Fruit fly (Drosophila melanogaster) whole organism, embryonic: Measurements from ENCODE around the gene Rrp46.
A peak's percentile ranks its signal among the peaks of the same experiment; 100 is the strongest.

ENCODE experiments used
- Aef1 ChIP-seq: fragments of 200-800 bp; sonication (Bioruptor generic); IDR thresholded peaks from 3 replicates; pipeline ENCODE4 v1.3.6; 2022; ENCODE audit warnings: missing biosample characterization, missing genetic modification characterization
- CG10321 ChIP-seq: fragments of 200-800 bp; sonication (Bioruptor generic); IDR thresholded peaks from 2 replicates; pipeline ENCODE4 v1.3.6; 2022; ENCODE audit warnings: missing biosample characterization, missing genetic modification characterization
- CG10543 ChIP-seq: fragments of 200-800 bp; sonication (Bioruptor generic); optimal IDR thresholded peaks from 3 replicates; lab custom pipeline; 2017; ENCODE audit warnings: missing biosample characterization, mild to moderate bottlenecking, missing genetic modification characterization, moderate library complexity
- CG10654 ChIP-seq: fragments of 200-800 bp; sonication (Bioruptor generic); optimal IDR thresholded peaks from 2 replicates; lab custom pipeline; 2016; ENCODE audit warnings: missing biosample characterization, missing genetic modification characterization
- CG11093 ChIP-seq: fragments of 200-800 bp; sonication (Bioruptor generic); IDR thresholded peaks from 3 replicates; pipeline ENCODE4 v1.3.6; 2022; ENCODE audit warnings: missing biosample characterization, missing genetic modification characterization
- CG13424 ChIP-seq: fragments of 200-800 bp; sonication (Bioruptor generic); optimal IDR thresholded peaks from 2 replicates; lab custom pipeline; 2019; ENCODE audit warnings: missing biosample characterization, mild to moderate bottlenecking, missing genetic modification characterization, moderate library complexity
- CG1602 ChIP-seq: fragments of 200-800 bp; sonication (Bioruptor generic); optimal IDR thresholded peaks from 3 replicates; lab custom pipeline; 2016; ENCODE audit warnings: missing biosample characterization, missing genetic modification characterization
- CG17568 ChIP-seq: fragments of 200-800 bp; sonication (Bioruptor generic); optimal IDR thresholded peaks from 2 replicates; lab custom pipeline; 2018; ENCODE audit warnings: missing biosample characterization, mild to moderate bottlenecking, missing genetic modification characterization, moderate library complexity
- CG18476 ChIP-seq: fragments of 200-800 bp; sonication (Bioruptor generic); optimal IDR thresholded peaks from 2 replicates; lab custom pipeline; 2016; ENCODE audit warnings: missing biosample characterization, mild to moderate bottlenecking, missing genetic modification characterization
- CG2129 ChIP-seq: fragments of 200-800 bp; sonication (Bioruptor generic); IDR thresholded peaks from 2 replicates; pipeline ENCODE4 v1.3.6; 2022; ENCODE audit warnings: missing biosample characterization, missing genetic modification characterization; ENCODE audit not compliant: partially characterized antibody
- CG30403 ChIP-seq: fragments of 200-800 bp; sonication (Bioruptor generic); optimal IDR thresholded peaks from 3 replicates; lab custom pipeline; 2016; ENCODE audit warnings: missing biosample characterization, missing genetic modification characterization
- CG3281 ChIP-seq: fragments of 200-800 bp; sonication (Bioruptor generic); optimal IDR thresholded peaks from 3 replicates; lab custom pipeline; 2017; ENCODE audit warnings: missing biosample characterization, mild to moderate bottlenecking, missing genetic modification characterization
- CG4360 ChIP-seq: fragments of 200-800 bp; sonication (Bioruptor generic); IDR thresholded peaks from 2 replicates; pipeline ENCODE4 v1.3.6; 2022; ENCODE audit warnings: missing biosample characterization, missing genetic modification characterization
- CG6854 ChIP-seq: fragments of 200-800 bp; sonication (Bioruptor generic); optimal IDR thresholded peaks from 3 replicates; lab custom pipeline; 2017; ENCODE audit warnings: missing biosample characterization, mild to moderate bottlenecking, missing genetic modification characterization
- CG7839 ChIP-seq: fragments of 200-800 bp; sonication (Bioruptor generic); optimal IDR thresholded peaks from 3 replicates; lab custom pipeline; 2018; ENCODE audit warnings: missing biosample characterization, mild to moderate bottlenecking, missing genetic modification characterization, moderate library complexity
- CG8089 ChIP-seq: fragments of 200-800 bp; sonication (Bioruptor generic); optimal IDR thresholded peaks from 3 replicates; lab custom pipeline; 2016; ENCODE audit warnings: missing biosample characterization, missing genetic modification characterization
- CG8359 ChIP-seq: fragments of 200-800 bp; sonication (Bioruptor generic); optimal IDR thresholded peaks from 2 replicates; lab custom pipeline; 2017; ENCODE audit warnings: missing biosample characterization, mild to moderate bottlenecking, missing genetic modification characterization, borderline replicate concordance
- CG9215 ChIP-seq: fragments of 200-800 bp; sonication (Bioruptor generic); IDR thresholded peaks from 2 replicates; pipeline ENCODE4 v1.3.6; 2022; ENCODE audit warnings: missing biosample characterization, missing genetic modification characterization
- CG9727 ChIP-seq: fragments of 200-800 bp; sonication (Bioruptor generic); optimal IDR thresholded peaks from 3 replicates; lab custom pipeline; 2017; ENCODE audit warnings: missing biosample characterization, mild to moderate bottlenecking, missing genetic modification characterization
- CG9876 ChIP-seq: fragments of 200-800 bp; sonication (Bioruptor generic); optimal IDR thresholded peaks from 2 replicates; lab custom pipeline; 2016; ENCODE audit warnings: missing biosample characterization, missing genetic modification characterization
- Dp ChIP-seq: fragments of 200-800 bp; sonication (Bioruptor generic); optimal IDR thresholded peaks from 2 replicates; lab custom pipeline; 2018; ENCODE audit warnings: missing biosample characterization, mild to moderate bottlenecking, missing genetic modification characterization, moderate library complexity
- Fer2 ChIP-seq: fragments of 200-800 bp; sonication (Bioruptor generic); optimal IDR thresholded peaks from 2 replicates; lab custom pipeline; 2018; ENCODE audit warnings: missing biosample characterization, mild to moderate bottlenecking, missing genetic modification characterization, moderate library complexity
- HHEX ChIP-seq: fragments of 200-800 bp; sonication (Bioruptor generic); optimal IDR thresholded peaks from 3 replicates; lab custom pipeline; 2017; ENCODE audit warnings: missing biosample characterization, mild to moderate bottlenecking, missing genetic modification characterization, missing genetic modification reagents
- Hsf ChIP-seq: fragments of 200-800 bp; sonication (Bioruptor generic); optimal IDR thresholded peaks from 3 replicates; lab custom pipeline; 2016; ENCODE audit warnings: missing biosample characterization, missing genetic modification characterization
- Mes4 ChIP-seq: fragments of 200-800 bp; sonication (Bioruptor generic); optimal IDR thresholded peaks from 2 replicates; lab custom pipeline; 2016; ENCODE audit warnings: missing biosample characterization, missing genetic modification characterization
- Myb ChIP-seq: fragments of 200-800 bp; sonication (Bioruptor generic); optimal IDR thresholded peaks from 2 replicates; lab custom pipeline; 2016; ENCODE audit warnings: missing biosample characterization, missing genetic modification characterization
- NC2β ChIP-seq: fragments of 200-800 bp; sonication (Bioruptor generic); optimal IDR thresholded peaks from 2 replicates; lab custom pipeline; 2016; ENCODE audit warnings: missing biosample characterization, missing genetic modification characterization
- Ravus ChIP-seq: fragments of 200-800 bp; sonication (Bioruptor generic); IDR thresholded peaks from 2 replicates; pipeline ENCODE4 v1.3.6; 2022; ENCODE audit warnings: missing biosample characterization, missing genetic modification characterization
- Xbp1 ChIP-seq: fragments of 200-800 bp; sonication (Bioruptor generic); optimal IDR thresholded peaks from 3 replicates; lab custom pipeline; 2016; ENCODE audit warnings: missing biosample characterization, mild to moderate bottlenecking, missing genetic modification characterization
- al ChIP-seq: fragments of 200-800 bp; sonication (Bioruptor generic); IDR thresholded peaks from 2 replicates; pipeline ENCODE4 v1.3.6; 2022; ENCODE audit warnings: missing biosample characterization, missing genetic modification characterization
- az2 ChIP-seq: fragments of 200-800 bp; sonication (Bioruptor generic); optimal IDR thresholded peaks from 3 replicates; lab custom pipeline; 2016; ENCODE audit warnings: missing biosample characterization, missing genetic modification characterization
- bowl ChIP-seq: fragments of 200-800 bp; sonication (Bioruptor generic); IDR thresholded peaks from 2 replicates; pipeline ENCODE4 v1.3.6; 2022; ENCODE audit warnings: missing biosample characterization, missing genetic modification characterization
- cato ChIP-seq: fragments of 200-800 bp; sonication (Bioruptor generic); optimal IDR thresholded peaks from 2 replicates; lab custom pipeline; 2016; ENCODE audit warnings: missing biosample characterization, missing genetic modification characterization, borderline replicate concordance
- croc ChIP-seq: fragments of 200-800 bp; sonication (Bioruptor generic); conservative IDR thresholded peaks from 3 replicates; pipeline ENCODE4 v1.3.6; 2022; ENCODE audit warnings: missing biosample characterization, missing genetic modification characterization
- dmrt99B ChIP-seq: fragments of 200-800 bp; sonication (Bioruptor generic); optimal IDR thresholded peaks from 2 replicates; lab custom pipeline; 2018; ENCODE audit warnings: missing biosample characterization, mild to moderate bottlenecking, missing genetic modification characterization, moderate library complexity
- fd64A ChIP-seq: fragments of 200-800 bp; sonication (Bioruptor generic); optimal IDR thresholded peaks from 3 replicates; lab custom pipeline; 2018; ENCODE audit warnings: missing biosample characterization, mild to moderate bottlenecking, missing genetic modification characterization
- ftz-f1 ChIP-seq: fragments of 200-800 bp; sonication (Bioruptor generic); optimal IDR thresholded peaks from 2 replicates; lab custom pipeline; 2016; ENCODE audit warnings: missing biosample characterization, missing genetic modification characterization
- grau ChIP-seq: fragments of 200-800 bp; optimal IDR thresholded peaks from 3 replicates; lab custom pipeline; 2019; ENCODE audit warnings: missing biosample characterization, mild to moderate bottlenecking, missing genetic modification characterization, moderate library complexity
- gsb-n ChIP-seq: fragments of 200-800 bp; sonication (Bioruptor generic); optimal IDR thresholded peaks from 3 replicates; lab custom pipeline; 2018; ENCODE audit warnings: missing biosample characterization, mild to moderate bottlenecking, missing genetic modification characterization
- ham ChIP-seq: fragments of 200-800 bp; sonication (Bioruptor generic); IDR thresholded peaks from 2 replicates; pipeline ENCODE4 v1.3.6; 2022; ENCODE audit warnings: missing biosample characterization, missing genetic modification characterization
- ken ChIP-seq: fragments of 200-800 bp; sonication (Bioruptor generic); IDR thresholded peaks from 3 replicates; pipeline ENCODE4 v1.3.6; 2022; ENCODE audit warnings: missing biosample characterization, missing genetic modification characterization
- lmd ChIP-seq: fragments of 200-800 bp; sonication (Bioruptor generic); IDR thresholded peaks from 2 replicates; pipeline ENCODE4 v1.3.6; 2022; ENCODE audit warnings: missing biosample characterization, missing genetic modification characterization
- otp ChIP-seq: fragments of 200-800 bp; sonication (Bioruptor generic); IDR thresholded peaks from 3 replicates; pipeline ENCODE4, ENCODE4 v1.3.6; 2022; ENCODE audit warnings: missing biosample characterization, missing genetic modification characterization
- pan ChIP-seq, 4 experiments: fragments of >200 bp in 3 of 4; fragments of 200-800 bp in 1 of 4; sonication (Bioruptor generic) in 1 of 4; optimal IDR thresholded peaks in 3 of 4; IDR thresholded peaks in 1 of 4; 2 replicates each; pipeline versions ENCODE4 v1.3.6 to Lab custom; 2017 to 2022; ENCODE audit warnings: missing biosample characterization in 2 of 4, missing genetic modification characterization in 2 of 4, mixed read lengths in 1 of 4
- pb ChIP-seq: fragments of 200-800 bp; sonication (Bioruptor generic); optimal IDR thresholded peaks from 3 replicates; lab custom pipeline; 2016; ENCODE audit warnings: missing biosample characterization, missing genetic modification characterization
- pum ChIP-seq: fragments of 200-800 bp; sonication (Bioruptor generic); optimal IDR thresholded peaks from 2 replicates; lab custom pipeline; 2016; ENCODE audit warnings: missing biosample characterization, missing genetic modification characterization
- scrt ChIP-seq: fragments of 200-800 bp; sonication (Bioruptor generic); optimal IDR thresholded peaks from 2 replicates; lab custom pipeline; 2018; ENCODE audit warnings: missing biosample characterization, mild to moderate bottlenecking, missing genetic modification characterization, moderate library complexity
- slou ChIP-seq: fragments of 200-800 bp; sonication (Bioruptor generic); optimal IDR thresholded peaks from 3 replicates; lab custom pipeline; 2016; ENCODE audit warnings: missing biosample characterization, missing genetic modification characterization
- toy ChIP-seq: fragments of 200-800 bp; sonication (Bioruptor generic); IDR thresholded peaks from 2 replicates; pipeline ENCODE4 v1.3.6; 2022; ENCODE audit warnings: missing biosample characterization, missing genetic modification characterization
- tx ChIP-seq: fragments of 200-800 bp; sonication (Bioruptor generic); optimal IDR thresholded peaks from 2 replicates; lab custom pipeline; 2016; ENCODE audit warnings: missing biosample characterization, missing genetic modification characterization

Rrp46 gene

dm6 chr3R:10415923-10416322, 2.8 kb downstream of the Rrp46 start, which contains the start of gene CG6345 (continued):
- peak; percentile 86 for TF ChIP-seq fd64A
- TF ChIP-seq CG1602 (GFP tag; lab: Kevin White, UChicago): peak; percentile 73
- TF ChIP-seq CG7839: peak; percentile 84
- peak; percentile 67; the same call in 1 of the 3 replicates for TF ChIP-seq ken
- TF ChIP-seq cato (GFP tag; lab: Kevin White, UChicago): peak; percentile 66
- TF ChIP-seq pan (optimal IDR thresholded peaks at IDR 0.05; lab: Kevin White, UChicago): no peak
- TF ChIP-seq pan (GFP tag; optimal IDR thresholded peaks at IDR 0.05 in 1 of 2, IDR thresholded peaks at IDR 0.05 in 1 of 2): peak in 1 of 2 experiments; percentile 87
- TF ChIP-seq CG9727 (GFP tag; lab: Kevin White, UChicago): peak; percentile 88
- TF ChIP-seq al (GFP tag; lab: Robert Waterston, UW): no peak
- TF ChIP-seq CG13424 (tag; lab: Kevin White, UChicago): peak; percentile 81
- peak; percentile 77 for TF ChIP-seq grau (tag; lab: Kevin White, UChicago)
- TF ChIP-seq CG18476 (GFP tag; lab: Kevin White, UChicago): peak; percentile 69
- TF ChIP-seq Hsf: peak; percentile 89
- peak; percentile 20; the same call in 1 of the 2 replicates for TF ChIP-seq CG9215
- TF ChIP-seq ftz-f1 (GFP tag; lab: Kevin White, UChicago): peak; percentile 14
- peak; percentile 79 for TF ChIP-seq dmrt99B (tag; lab: Kevin White, UChicago)
- TF ChIP-seq croc (GFP tag; lab: Robert Waterston, UW): peak; percentile 47; the same call in 2 of the 3 replicates
- peak; percentile 74 for TF ChIP-seq pum
- TF ChIP-seq CG8089 (GFP tag; lab: Kevin White, UChicago): peak; percentile 82
- TF ChIP-seq slou: peak; percentile 54
- TF ChIP-seq az2 (GFP tag; lab: Kevin White, UChicago): peak; percentile 91
- TF ChIP-seq pb (GFP tag; lab: Kevin White, UChicago): peak; percentile 76
- peak; percentile 90 for TF ChIP-seq NC2β (GFP tag; lab: Kevin White, UChicago)
- TF ChIP-seq toy (GFP tag; lab: Robert Waterston, UW): peak; percentile 18; the same call in 1 of the 2 replicates
- peak; percentile 65 for TF ChIP-seq Aef1 (GFP tag; lab: Robert Waterston, UW)
- peak; percentile 47 for TF ChIP-seq CG9876 (GFP tag; lab: Kevin White, UChicago)
- peak; percentile 57 for TF ChIP-seq tx (GFP tag; lab: Kevin White, UChicago)
- TF ChIP-seq scrt (GFP tag; lab: Kevin White, UChicago): peak; percentile 75
- TF ChIP-seq CG10654 (GFP tag; lab: Kevin White, UChicago): peak; percentile 82
- TF ChIP-seq CG4360 (GFP tag; lab: Robert Waterston, UW): no peak
- peak; percentile 76 for TF ChIP-seq CG10543 (GFP tag; lab: Kevin White, UChicago)
- peak; percentile 80; the same call in 2 of the 3 replicates for TF ChIP-seq otp (GFP tag; lab: Robert Waterston, UW)
- no peak for TF ChIP-seq CG2129 (GFP tag; lab: Robert Waterston, UW)
- TF ChIP-seq Myb (GFP tag; lab: Kevin White, UChicago): peak; percentile 91
- no peak for TF ChIP-seq CG17568
- TF ChIP-seq CG6854 (GFP tag; lab: Kevin White, UChicago): peak; percentile 89
- TF ChIP-seq lmd: peak; percentile 80
- peak; percentile 59; the same call in 1 of the 2 replicates for TF ChIP-seq bowl (GFP tag; lab: Robert Waterston, UW)
- peak; percentile 76 for TF ChIP-seq CG30403 (GFP tag; lab: Kevin White, UChicago)
- TF ChIP-seq Fer2: peak; percentile 67
- no peak for TF ChIP-seq CG11093 (GFP tag; lab: Robert Waterston, UW)
- peak; percentile 85 for TF ChIP-seq Mes4 (GFP tag; lab: Kevin White, UChicago)
- TF ChIP-seq CG8359 (GFP tag; lab: Kevin White, UChicago): peak; percentile 84
- TF ChIP-seq Dp (GFP tag; lab: Kevin White, UChicago): peak; percentile 81
- TF ChIP-seq Xbp1 (GFP tag; lab: Kevin White, UChicago): peak; percentile 91
- peak; percentile 92 for TF ChIP-seq HHEX (GFP tag; lab: Kevin White, UChicago)
- peak; percentile 91 for TF ChIP-seq CG3281 (GFP tag; lab: Kevin White, UChicago)
- TF ChIP-seq gsb-n: peak; percentile 64
- no peak for TF ChIP-seq ham
- TF ChIP-seq CG10321 (GFP tag; lab: Robert Waterston, UW): peak; percentile 48; the same call in 1 of the 2 replicates
- TF ChIP-seq Ravus (GFP tag; lab: Robert Waterston, UW): peak; percentile 15; the same call in 1 of the 2 replicates
